Fruit fly (Drosophila melanogaster) whole organism, embryonic: ENCODE measurements around the gene CG9166.
"Not testable (repeated sequence)": the region's sequence is repeated elsewhere in the genome, so short reads cannot be mapped to it uniquely, and the experiment has no call there.

Source experiments
- Atf6 ChIP-seq: fragments of 200-800 bp; sonication (Bioruptor generic); IDR thresholded peaks from 2 replicates; pipeline ENCODE4 v1.3.6; 2022; ENCODE audit warnings: missing biosample characterization, missing genetic modification characterization
- Bdp1 ChIP-seq: fragments of 200-800 bp; sonication (Bioruptor generic); optimal IDR thresholded peaks from 3 replicates; lab custom pipeline; 2016; ENCODE audit warnings: missing biosample characterization, missing genetic modification characterization
- CG13894 ChIP-seq: fragments of 200-800 bp; sonication (Bioruptor generic); optimal IDR thresholded peaks from 3 replicates; lab custom pipeline; 2018; ENCODE audit warnings: missing biosample characterization, mild to moderate bottlenecking, missing genetic modification characterization, moderate library complexity
- CG16813 ChIP-seq: fragments of 200-800 bp; sonication (Bioruptor generic); IDR thresholded peaks from 3 replicates; pipeline ENCODE4 v1.3.6; 2022; ENCODE audit warnings: missing biosample characterization, missing genetic modification characterization; ENCODE audit not compliant: partially characterized antibody
- CG2129 ChIP-seq: fragments of 200-800 bp; sonication (Bioruptor generic); IDR thresholded peaks from 2 replicates; pipeline ENCODE4 v1.3.6; 2022; ENCODE audit warnings: missing biosample characterization, missing genetic modification characterization; ENCODE audit not compliant: partially characterized antibody
- CG34224 ChIP-seq: fragments of 200-800 bp; sonication (Bioruptor generic); IDR thresholded peaks from 3 replicates; pipeline ENCODE4 v1.3.6; 2022; ENCODE audit warnings: missing biosample characterization, missing genetic modification characterization; ENCODE audit not compliant: partially characterized antibody
- CG42726 ChIP-seq: fragments of 200-800 bp; sonication (Bioruptor generic); IDR thresholded peaks from 2 replicates; pipeline ENCODE4 v1.3.6; 2022; ENCODE audit warnings: missing biosample characterization, missing genetic modification characterization; ENCODE audit not compliant: partially characterized antibody
- CG4707 ChIP-seq: fragments of 200-800 bp; sonication (Bioruptor generic); optimal IDR thresholded peaks from 2 replicates; lab custom pipeline; 2018; ENCODE audit warnings: missing biosample characterization, mild to moderate bottlenecking, missing genetic modification characterization, moderate library complexity
- CG6791 ChIP-seq: fragments of 200-800 bp; sonication (Bioruptor generic); IDR thresholded peaks from 3 replicates; pipeline ENCODE4 v1.3.6; 2022; ENCODE audit warnings: missing biosample characterization, missing genetic modification characterization; ENCODE audit not compliant: partially characterized antibody
- CG7271 ChIP-seq: fragments of 200-800 bp; sonication (Bioruptor generic); optimal IDR thresholded peaks from 2 replicates; lab custom pipeline; 2018; ENCODE audit warnings: missing biosample characterization, mild to moderate bottlenecking, missing genetic modification characterization, moderate library complexity
- CG7357 ChIP-seq: fragments of 200-800 bp; sonication (Bioruptor generic); IDR thresholded peaks from 3 replicates; pipeline ENCODE4 v1.3.6; 2022; ENCODE audit warnings: missing biosample characterization, missing genetic modification characterization
- CG8281 ChIP-seq: fragments of 200-800 bp; sonication (Bioruptor generic); optimal IDR thresholded peaks from 2 replicates; lab custom pipeline; 2018; ENCODE audit warnings: missing biosample characterization, mild to moderate bottlenecking, missing genetic modification characterization, moderate library complexity
- D19B ChIP-seq: fragments of 200-800 bp; sonication (Bioruptor generic); optimal IDR thresholded peaks from 2 replicates; lab custom pipeline; 2017; ENCODE audit warnings: missing biosample characterization, mild to moderate bottlenecking, missing genetic modification characterization
- Drgx ChIP-seq: fragments of 200-800 bp; sonication (Bioruptor generic); IDR thresholded peaks from 2 replicates; pipeline ENCODE4 v1.3.6; 2022; ENCODE audit warnings: missing biosample characterization, missing genetic modification characterization
- Ets65A ChIP-seq: fragments of 200-800 bp; sonication (Bioruptor generic); peaks from one replicate; lab custom pipeline; 2016; ENCODE audit warnings: missing biosample characterization, missing genetic modification characterization
- Jarid2 ChIP-seq: fragments of 200-800 bp; sonication (Bioruptor generic); optimal IDR thresholded peaks from 3 replicates; lab custom pipeline; 2017; ENCODE audit warnings: mild to moderate bottlenecking, missing biosample characterization, missing genetic modification reagents, missing genetic modification characterization
- Med ChIP-seq: fragments of 200-800 bp; sonication (Bioruptor generic); peaks from one replicate; lab custom pipeline; 2016; ENCODE audit warnings: missing biosample characterization, missing genetic modification characterization, mild to moderate bottlenecking, inconsistent platforms, moderate library complexity
- Meics ChIP-seq: fragments of 200-800 bp; sonication (Bioruptor generic); optimal IDR thresholded peaks from 2 replicates; lab custom pipeline; 2017; ENCODE audit warnings: missing biosample characterization, mild to moderate bottlenecking, missing genetic modification characterization
- Opbp ChIP-seq: fragments of 200-800 bp; sonication (Bioruptor generic); IDR thresholded peaks from 3 replicates; pipeline ENCODE4 v1.3.6; 2022; ENCODE audit warnings: missing biosample characterization, missing genetic modification characterization; ENCODE audit not compliant: partially characterized antibody
- abd-A ChIP-seq: fragments of 200-800 bp; sonication (Bioruptor generic); optimal IDR thresholded peaks from 3 replicates; lab custom pipeline; 2019; ENCODE audit warnings: missing biosample characterization, mild to moderate bottlenecking, missing genetic modification characterization, moderate library complexity
- amos ChIP-seq: fragments of 200-800 bp; sonication (Bioruptor generic); IDR thresholded peaks from 2 replicates; pipeline ENCODE4 v1.3.6; 2022; ENCODE audit warnings: missing biosample characterization, missing genetic modification characterization; ENCODE audit not compliant: partially characterized antibody
- bsh ChIP-seq, 2 experiments: fragments of 200-800 bp; sonication (Bioruptor generic); optimal IDR thresholded peaks; 2 replicates each; lab custom pipeline; 2017 to 2018; ENCODE audit warnings: mild to moderate bottlenecking in 2 of 2, missing biosample characterization in 2 of 2, missing genetic modification characterization in 2 of 2, moderate library complexity in 1 of 2
- ci ChIP-seq: fragments of 200-800 bp; sonication (Bioruptor generic); IDR thresholded peaks from 3 replicates; pipeline ENCODE4 v1.3.6; 2022; ENCODE audit warnings: missing biosample characterization, missing genetic modification characterization
- jigr1 ChIP-seq: fragments of 200-800 bp; sonication (Bioruptor generic); IDR thresholded peaks from 3 replicates; pipeline ENCODE4 v1.3.6; 2022; ENCODE audit warnings: missing biosample characterization, missing genetic modification characterization
- ken ChIP-seq: fragments of 200-800 bp; sonication (Bioruptor generic); IDR thresholded peaks from 3 replicates; pipeline ENCODE4 v1.3.6; 2022; ENCODE audit warnings: missing biosample characterization, missing genetic modification characterization
- nom ChIP-seq: fragments of 200-800 bp; sonication (Bioruptor generic); optimal IDR thresholded peaks from 2 replicates; lab custom pipeline; 2017; ENCODE audit warnings: missing biosample characterization, missing genetic modification characterization, mild to moderate bottlenecking, moderate library complexity, missing genetic modification reagents
- sd ChIP-seq: fragments of 200-800 bp; sonication (Bioruptor generic); optimal IDR thresholded peaks from 3 replicates; lab custom pipeline; 2018; ENCODE audit warnings: missing biosample characterization, mild to moderate bottlenecking, missing genetic modification characterization, moderate library complexity
- sqz ChIP-seq: fragments of 200-800 bp; sonication (Bioruptor generic); optimal IDR thresholded peaks from 3 replicates; lab custom pipeline; 2018; ENCODE audit warnings: missing biosample characterization, mild to moderate bottlenecking, missing genetic modification characterization
- sr ChIP-seq: fragments of 200-800 bp; sonication (Bioruptor generic); IDR thresholded peaks from 3 replicates; pipeline ENCODE4 v1.3.6; 2022; ENCODE audit warnings: missing biosample characterization, missing genetic modification characterization
- usp ChIP-seq: fragments of >200 bp; optimal IDR thresholded peaks from 2 replicates; lab custom pipeline; 2017; ENCODE audit warnings: missing biosample characterization, missing genetic modification characterization
- vvl ChIP-seq: fragments of 200-800 bp; sonication (Bioruptor generic); IDR thresholded peaks from 2 replicates; pipeline ENCODE4 v1.3.6; 2022; ENCODE audit warnings: missing biosample characterization, missing genetic modification characterization
- wdn ChIP-seq: fragments of 200-800 bp; sonication (Bioruptor generic); IDR thresholded peaks from 2 replicates; pipeline ENCODE4 v1.3.6; 2022; ENCODE audit warnings: missing biosample characterization, missing genetic modification characterization

Gene CG9166

dm6 chr3L:1391993-1392952 lies 41.4 kb downstream of the CG9166 start:
- TF ChIP-seq bsh (GFP tag; optimal IDR thresholded peaks at IDR 0.05; lab: Kevin White, UChicago) (peak in 1 of 2 experiments; percentile 87), nom (peak; percentile 80), Drgx (GFP tag; lab: Robert Waterston, UW) (peak; percentile 57), CG7271 (tag; lab: Kevin White, UChicago) (no peak), ken (GFP tag; lab: Robert Waterston, UW) (0 out of 3 replicates have a peak, but pooled peaks have one; percentile 37), Jarid2 (GFP tag; lab: Kevin White, UChicago) (no peak), ci (0 out of 3 replicates have a peak, but pooled peaks have one; percentile 16), Atf6 (GFP tag; lab: Robert Waterston, UW) (no peak), Meics (GFP tag; lab: Kevin White, UChicago) (no peak), Ets65A (GFP tag; lab: Kevin White, UChicago) (peak; percentile 38)

- no peak for TF ChIP-seq sqz (GFP tag; lab: Kevin White, UChicago)
- no peak for TF ChIP-seq D19B (GFP tag; lab: Kevin White, UChicago)
- peak; percentile 66; the same call in 2 of the 3 replicates for TF ChIP-seq sr
- peak; percentile 95 for TF ChIP-seq CG8281 (tag; lab: Kevin White, UChicago)
- peak; percentile 71 for TF ChIP-seq sd
- TF ChIP-seq abd-A = peak; percentile 4
- peak; percentile 16 for TF ChIP-seq CG13894 (tag; lab: Kevin White, UChicago)
- no peak for TF ChIP-seq CG7357
- peak; percentile 49 for TF ChIP-seq Med (GFP tag; lab: Kevin White, UChicago)
- no peak for TF ChIP-seq usp
- no peak for TF ChIP-seq CG42726
- 0 out of 2 replicates have a peak, but pooled peaks have one; percentile 18 for TF ChIP-seq vvl (GFP tag; lab: Robert Waterston, UW)
These were observed 43.5 kb downstream of the CG9166 start for dm6 chr3L:1394463-1394862.

- TF ChIP-seq CG34224 (GFP tag; lab: Robert Waterston, UW) (peak; percentile 39; the same call in 1 of the 3 replicates), CG6791 (GFP tag; lab: Robert Waterston, UW) (0 out of 3 replicates have a peak, but pooled peaks have one; percentile 24), amos (peak; percentile 77; the same call in 1 of the 2 replicates), Bdp1 (GFP tag; lab: Kevin White, UChicago) (peak; percentile 95), CG16813 (GFP tag; lab: Robert Waterston, UW) (peak; percentile 73), CG2129 (GFP tag; lab: Robert Waterston, UW) (0 out of 2 replicates have a peak, but pooled peaks have one; percentile 10), Opbp (peak; percentile 70; the same call in 2 of the 3 replicates)
These were observed 46.6 kb downstream of the CG9166 start for dm6 chr3L:1397510-1397909.

- not testable (repeated sequence) for TF ChIP-seq jigr1 (GFP tag; lab: Robert Waterston, UW); wdn (GFP tag; lab: Robert Waterston, UW); CG4707 (GFP tag; lab: Kevin White, UChicago)
These were observed 47.4 kb downstream of the CG9166 start, which contains the start of gene CG32320 for dm6 chr3L:1398286-1398685. Gene CG32320, plus strand, starts transcription at chr3L:1398586.
